Fruit fly (Drosophila melanogaster): ENCODE results near the gene Skel.

Skel gene

dm6 chr3R:10669950-10670349 lies 16.8 kb upstream of the Skel start (continued):
- no peak for TF ChIP-seq Sox15 (GFP tag; optimal IDR thresholded peaks at IDR 0.05)
- TF ChIP-seq CG9139 (GFP tag; optimal IDR thresholded peaks at IDR 0.05), result no peak
- TF ChIP-seq topi (GFP tag; optimal IDR thresholded peaks at IDR 0.05), result peak; percentile 39
- peak; percentile 23 for TF ChIP-seq lz (GFP tag; optimal IDR thresholded peaks at IDR 0.05)
- TF ChIP-seq net (GFP tag; optimal IDR thresholded peaks at IDR 0.05), result no peak
- no peak for TF ChIP-seq spab (GFP tag; optimal IDR thresholded peaks at IDR 0.05)
- TF ChIP-seq Ets21C (GFP tag; optimal IDR thresholded peaks at IDR 0.05), result no peak
- no peak for TF ChIP-seq ss (GFP tag; optimal IDR thresholded peaks at IDR 0.05)
- TF ChIP-seq Sox102F (GFP tag; optimal IDR thresholded peaks at IDR 0.05), result peak; percentile 24
- no peak for TF ChIP-seq CG7368 (GFP tag; optimal IDR thresholded peaks at IDR 0.05)
- TF ChIP-seq dac (GFP tag; optimal IDR thresholded peaks at IDR 0.05), result no peak
- peak; percentile 0 for TF ChIP-seq CG10669 (GFP tag; optimal IDR thresholded peaks at IDR 0.05)
- no peak for TF ChIP-seq CG11762 (GFP tag; optimal IDR thresholded peaks at IDR 0.05; ENCODE audit: insufficient read depth)
- TF ChIP-seq Gug (GFP tag; IDR thresholded peaks at IDR 0.05), result no peak
- peak; percentile 28 for TF ChIP-seq Ets96B (tag; optimal IDR thresholded peaks at IDR 0.05)
- no peak for TF ChIP-seq CG34406 (GFP tag; optimal IDR thresholded peaks at IDR 0.05)
- TF ChIP-seq esn (GFP tag; optimal IDR thresholded peaks at IDR 0.05), result peak; percentile 36

- TF ChIP-seq CG8319 (GFP tag; optimal IDR thresholded peaks at IDR 0.05) (no peak), Met (GFP tag; optimal IDR thresholded peaks at IDR 0.05) (peak; percentile 24), esn (GFP tag; optimal IDR thresholded peaks at IDR 0.05) (peak; percentile 18), fkh (GFP tag; optimal IDR thresholded peaks at IDR 0.05) (no peak), Smox (GFP tag; optimal IDR thresholded peaks at IDR 0.05) (peak; percentile 20), Gug (GFP tag; IDR thresholded peaks at IDR 0.05) (no peak), Eip78C (GFP tag) (peak; percentile 51), Sox15 (GFP tag; optimal IDR thresholded peaks at IDR 0.05) (no peak), lz (GFP tag; optimal IDR thresholded peaks at IDR 0.05) (peak; percentile 18), svp (GFP tag) (peak; percentile 76), Eip75B (GFP tag; optimal IDR thresholded peaks at IDR 0.05) (no peak), CG10669 (GFP tag; optimal IDR thresholded peaks at IDR 0.05) (no peak), acj6 (GFP tag; optimal IDR thresholded peaks at IDR 0.05) (no peak), OdsH (GFP tag; optimal IDR thresholded peaks at IDR 0.05) (no peak), CG8632 (GFP tag; optimal IDR thresholded peaks at IDR 0.05) (no peak), fd59A (GFP tag; optimal IDR thresholded peaks at IDR 0.05) (no peak), Sox102F (GFP tag; optimal IDR thresholded peaks at IDR 0.05) (peak; percentile 5), Hr39 (GFP tag; optimal IDR thresholded peaks at IDR 0.05) (peak; percentile 2), dsx (GFP tag; optimal IDR thresholded peaks at IDR 0.05; ENCODE audit: poor library complexity, severe bottlenecking) (no peak)
Observed at dm6 chr3R:10672680-10673079, 14.1 kb upstream of the Skel start.

dm6 chr3R:10673571-10673970 lies 13.2 kb upstream of the Skel start:
- TF ChIP-seq esn (GFP tag; optimal IDR thresholded peaks at IDR 0.05) (peak; percentile 18), CG10631 (GFP tag; optimal IDR thresholded peaks at IDR 0.05) (no peak), CG7368 (GFP tag; optimal IDR thresholded peaks at IDR 0.05) (no peak), Sox102F (GFP tag; optimal IDR thresholded peaks at IDR 0.05) (peak; percentile 6), acj6 (GFP tag; optimal IDR thresholded peaks at IDR 0.05) (peak; percentile 7), lz (GFP tag; optimal IDR thresholded peaks at IDR 0.05) (peak; percentile 28), Smox (GFP tag; optimal IDR thresholded peaks at IDR 0.05) (peak; percentile 14), CG6854 (GFP tag; optimal IDR thresholded peaks at IDR 0.05) (no peak), pdm3 (GFP tag; optimal IDR thresholded peaks at IDR 0.05) (peak; percentile 13), Hr39 (GFP tag; optimal IDR thresholded peaks at IDR 0.05) (peak; percentile 30), dac (GFP tag; optimal IDR thresholded peaks at IDR 0.05) (no peak), cyc (GFP tag; optimal IDR thresholded peaks at IDR 0.05) (peak; percentile 16), Met (GFP tag; optimal IDR thresholded peaks at IDR 0.05) (peak; percentile 32), Sox14 (GFP tag; optimal IDR thresholded peaks at IDR 0.05) (no peak), ss (GFP tag; optimal IDR thresholded peaks at IDR 0.05) (no peak), achi (GFP tag; optimal IDR thresholded peaks at IDR 0.05) (peak; percentile 7), spab (GFP tag; optimal IDR thresholded peaks at IDR 0.05) (peak; percentile 3), svp (GFP tag) (peak; percentile 72), CG8632 (GFP tag; optimal IDR thresholded peaks at IDR 0.05) (no peak), CG9139 (GFP tag; optimal IDR thresholded peaks at IDR 0.05) (no peak), Eip78C (GFP tag) (peak; percentile 39), vri (GFP tag; optimal IDR thresholded peaks at IDR 0.05) (peak; percentile 21), Eip75B (GFP tag; optimal IDR thresholded peaks at IDR 0.05) (no peak), Ets96B (tag; optimal IDR thresholded peaks at IDR 0.05) (peak; percentile 1), CG6163 (GFP tag; IDR thresholded peaks at IDR 0.05) (peak; percentile 38; the same call in 1 of the 3 replicates), Ets21C (GFP tag; optimal IDR thresholded peaks at IDR 0.05) (peak; percentile 3), CG31627 (GFP tag; optimal IDR thresholded peaks at IDR 0.05) (peak; percentile 22)
